Fruit fly (Drosophila melanogaster) whole organism, embryonic: Measurements from ENCODE around the gene ver.

Source experiments
- Adf1 ChIP-seq: fragments of 200-800 bp; sonication (Bioruptor generic); IDR thresholded peaks from 2 replicates; pipeline ENCODE4 v1.3.6; 2022; ENCODE audit warnings: missing biosample characterization, missing genetic modification characterization
- Aef1 ChIP-seq: fragments of 200-800 bp; sonication (Bioruptor generic); IDR thresholded peaks from 3 replicates; pipeline ENCODE4 v1.3.6; 2022; ENCODE audit warnings: missing biosample characterization, missing genetic modification characterization
- CG10321 ChIP-seq: fragments of 200-800 bp; sonication (Bioruptor generic); IDR thresholded peaks from 2 replicates; pipeline ENCODE4 v1.3.6; 2022; ENCODE audit warnings: missing biosample characterization, missing genetic modification characterization
- CG11696 ChIP-seq: fragments of 200-800 bp; sonication (Bioruptor generic); IDR thresholded peaks from 2 replicates; pipeline ENCODE4 v1.3.6; 2022; ENCODE audit warnings: missing biosample characterization, missing genetic modification characterization
- CG12769 ChIP-seq: fragments of 200-800 bp; sonication (Bioruptor generic); optimal IDR thresholded peaks from 2 replicates; lab custom pipeline; 2019; ENCODE audit warnings: missing biosample characterization, mild to moderate bottlenecking, missing genetic modification characterization, moderate library complexity
- CG14965 ChIP-seq: fragments of 200-800 bp; sonication (Bioruptor generic); optimal IDR thresholded peaks from 2 replicates; lab custom pipeline; 2016; ENCODE audit warnings: missing biosample characterization, missing genetic modification characterization, borderline replicate concordance
- CG15011 ChIP-seq: fragments of 200-800 bp; sonication (Bioruptor generic); optimal IDR thresholded peaks from 3 replicates; lab custom pipeline; 2018; ENCODE audit warnings: missing biosample characterization, mild to moderate bottlenecking, missing genetic modification characterization
- CG15073 ChIP-seq: fragments of 200-800 bp; sonication (Bioruptor generic); optimal IDR thresholded peaks from 2 replicates; lab custom pipeline; 2016; ENCODE audit warnings: missing biosample characterization, missing genetic modification characterization
- CG1529 ChIP-seq: fragments of 200-800 bp; sonication (Bioruptor generic); optimal IDR thresholded peaks from 3 replicates; lab custom pipeline; 2018; ENCODE audit warnings: missing biosample characterization, missing genetic modification characterization
- CG15696 ChIP-seq: fragments of 200-800 bp; sonication (Bioruptor generic); optimal IDR thresholded peaks from 2 replicates; lab custom pipeline; 2019; ENCODE audit warnings: missing biosample characterization, mild to moderate bottlenecking, missing genetic modification characterization, moderate library complexity
- CG1647 ChIP-seq: fragments of 200-800 bp; sonication (Bioruptor generic); optimal IDR thresholded peaks from 3 replicates; lab custom pipeline; 2016; ENCODE audit warnings: missing biosample characterization, missing genetic modification characterization
- CG17328 ChIP-seq: fragments of 200-800 bp; sonication (Bioruptor generic); IDR thresholded peaks from 2 replicates; pipeline ENCODE4 v1.3.6; 2022; ENCODE audit warnings: missing biosample characterization, missing genetic modification characterization
- CG17361 ChIP-seq: fragments of 200-800 bp; sonication (Bioruptor generic); IDR thresholded peaks from 3 replicates; pipeline ENCODE4 v1.3.6; 2022; ENCODE audit warnings: missing biosample characterization, missing genetic modification characterization
- CG17802 ChIP-seq: fragments of 200-800 bp; sonication (Bioruptor generic); optimal IDR thresholded peaks from 2 replicates; lab custom pipeline; 2018; ENCODE audit warnings: missing biosample characterization, mild to moderate bottlenecking, missing genetic modification characterization, moderate library complexity
- CG2129 ChIP-seq: fragments of 200-800 bp; sonication (Bioruptor generic); IDR thresholded peaks from 2 replicates; pipeline ENCODE4 v1.3.6; 2022; ENCODE audit warnings: missing biosample characterization, missing genetic modification characterization; ENCODE audit not compliant: partially characterized antibody
- CG2889 ChIP-seq: fragments of 200-800 bp; sonication (Bioruptor generic); IDR thresholded peaks from 3 replicates; pipeline ENCODE4 v1.3.6; 2022; ENCODE audit warnings: missing biosample characterization, missing genetic modification characterization
- CG31441 ChIP-seq: fragments of 200-800 bp; sonication (Bioruptor generic); IDR thresholded peaks from 2 replicates; pipeline ENCODE4 v1.3.6; 2022; ENCODE audit warnings: missing biosample characterization, missing genetic modification characterization
- CG4360 ChIP-seq: fragments of 200-800 bp; sonication (Bioruptor generic); IDR thresholded peaks from 2 replicates; pipeline ENCODE4 v1.3.6; 2022; ENCODE audit warnings: missing biosample characterization, missing genetic modification characterization
- CG6272 ChIP-seq: fragments of 200-800 bp; sonication (Bioruptor generic); IDR thresholded peaks from 2 replicates; pipeline ENCODE4 v1.3.6; 2022; ENCODE audit warnings: missing biosample characterization, missing genetic modification characterization
- CG7357 ChIP-seq: fragments of 200-800 bp; sonication (Bioruptor generic); IDR thresholded peaks from 3 replicates; pipeline ENCODE4 v1.3.6; 2022; ENCODE audit warnings: missing biosample characterization, missing genetic modification characterization
- CG7928 ChIP-seq: fragments of 200-800 bp; sonication (Bioruptor generic); optimal IDR thresholded peaks from 2 replicates; lab custom pipeline; 2017; ENCODE audit warnings: missing biosample characterization, mild to moderate bottlenecking, missing genetic modification characterization
- CG8765 ChIP-seq: fragments of 200-800 bp; sonication (Bioruptor generic); IDR thresholded peaks from 2 replicates; pipeline ENCODE4 v1.3.6; 2022; ENCODE audit warnings: missing biosample characterization, missing genetic modification characterization
- CG8924 ChIP-seq: fragments of 200-800 bp; optimal IDR thresholded peaks from 3 replicates; lab custom pipeline; 2019; ENCODE audit warnings: missing biosample characterization, mild to moderate bottlenecking, missing genetic modification characterization, moderate library complexity
- CG9727 ChIP-seq: fragments of 200-800 bp; sonication (Bioruptor generic); optimal IDR thresholded peaks from 3 replicates; lab custom pipeline; 2017; ENCODE audit warnings: missing biosample characterization, mild to moderate bottlenecking, missing genetic modification characterization
- D ChIP-seq, 2 experiments: fragments of 200-800 bp in 1 of 2; fragments of >200 bp in 1 of 2; sonication (Bioruptor generic) in 1 of 2; optimal IDR thresholded peaks; 2 replicates in 1 of 2; 3 replicates in 1 of 2; lab custom pipeline; 2017; ENCODE audit warnings: mild to moderate bottlenecking in 1 of 2, missing biosample characterization in 1 of 2, missing genetic modification characterization in 1 of 2, missing genetic modification reagents in 1 of 2
- Dbx ChIP-seq: fragments of 200-800 bp; sonication (Bioruptor generic); IDR thresholded peaks from 3 replicates; pipeline ENCODE4 v1.3.6; 2022; ENCODE audit warnings: missing biosample characterization, missing genetic modification characterization
- Dll ChIP-seq: fragments of 200-800 bp; sonication (Bioruptor generic); IDR thresholded peaks from 4 replicates; pipeline ENCODE4 v1.3.6; 2022; ENCODE audit warnings: missing biosample characterization, missing genetic modification characterization; ENCODE audit not compliant: partially characterized antibody
- HHEX ChIP-seq: fragments of 200-800 bp; sonication (Bioruptor generic); optimal IDR thresholded peaks from 3 replicates; lab custom pipeline; 2017; ENCODE audit warnings: missing biosample characterization, mild to moderate bottlenecking, missing genetic modification characterization, missing genetic modification reagents
- Hey ChIP-seq: fragments of 200-800 bp; sonication (Bioruptor generic); optimal IDR thresholded peaks from 3 replicates; lab custom pipeline; 2018; ENCODE audit warnings: missing biosample characterization, mild to moderate bottlenecking, missing genetic modification characterization
- PHDP ChIP-seq: fragments of 200-800 bp; sonication (Bioruptor generic); optimal IDR thresholded peaks from 3 replicates; lab custom pipeline; 2018; ENCODE audit warnings: missing biosample characterization, mild to moderate bottlenecking, missing genetic modification characterization, moderate library complexity
- Side ChIP-seq: fragments of 200-800 bp; sonication (Bioruptor generic); optimal IDR thresholded peaks from 2 replicates; lab custom pipeline; 2016; ENCODE audit warnings: missing biosample characterization, missing genetic modification characterization
- Six4 ChIP-seq: fragments of 200-800 bp; sonication (Bioruptor generic); optimal IDR thresholded peaks from 2 replicates; lab custom pipeline; 2016; ENCODE audit warnings: missing biosample characterization, missing genetic modification characterization
- Sox100B ChIP-seq: fragments of 200-800 bp; sonication (Bioruptor generic); optimal IDR thresholded peaks from 3 replicates; lab custom pipeline; 2018; ENCODE audit warnings: missing biosample characterization, mild to moderate bottlenecking, missing genetic modification characterization
- Vsx1 ChIP-seq: fragments of 200-800 bp; sonication (Bioruptor generic); optimal IDR thresholded peaks from 2 replicates; lab custom pipeline; 2017; ENCODE audit warnings: missing biosample characterization, mild to moderate bottlenecking, missing genetic modification characterization, missing genetic modification reagents
- Xrp1 ChIP-seq: fragments of 200-800 bp; sonication (Bioruptor generic); IDR thresholded peaks from 2 replicates; pipeline ENCODE4 v1.3.6; 2022; ENCODE audit warnings: missing biosample characterization, missing genetic modification characterization
- al ChIP-seq: fragments of 200-800 bp; sonication (Bioruptor generic); IDR thresholded peaks from 2 replicates; pipeline ENCODE4 v1.3.6; 2022; ENCODE audit warnings: missing biosample characterization, missing genetic modification characterization
- cas ChIP-seq: fragments of 200-800 bp; sonication (Bioruptor generic); IDR thresholded peaks from 2 replicates; pipeline ENCODE4 v1.3.6; 2022; ENCODE audit warnings: missing biosample characterization, missing genetic modification characterization
- ci ChIP-seq: fragments of 200-800 bp; sonication (Bioruptor generic); IDR thresholded peaks from 3 replicates; pipeline ENCODE4 v1.3.6; 2022; ENCODE audit warnings: missing biosample characterization, missing genetic modification characterization
- dan ChIP-seq: fragments of 200-800 bp; sonication (Bioruptor generic); IDR thresholded peaks from 2 replicates; pipeline ENCODE4 v1.3.6; 2022; ENCODE audit warnings: missing biosample characterization, missing genetic modification characterization
- danr ChIP-seq: fragments of 200-800 bp; sonication (Bioruptor generic); IDR thresholded peaks from 2 replicates; pipeline ENCODE4 v1.3.6; 2022; ENCODE audit warnings: missing biosample characterization, missing genetic modification characterization
- dmrt99B ChIP-seq: fragments of 200-800 bp; sonication (Bioruptor generic); optimal IDR thresholded peaks from 2 replicates; lab custom pipeline; 2018; ENCODE audit warnings: missing biosample characterization, mild to moderate bottlenecking, missing genetic modification characterization, moderate library complexity
- hbn ChIP-seq: fragments of 200-800 bp; sonication (Bioruptor generic); IDR thresholded peaks from 2 replicates; pipeline ENCODE4 v1.3.6; 2022; ENCODE audit warnings: missing biosample characterization, missing genetic modification characterization; ENCODE audit not compliant: partially characterized antibody
- hkb ChIP-seq, 2 experiments: fragments of 200-800 bp in 1 of 2; fragments of >200 bp in 1 of 2; sonication (Bioruptor generic) in 1 of 2; IDR thresholded peaks in 1 of 2; optimal IDR thresholded peaks in 1 of 2; 2 replicates each; pipeline versions ENCODE4 v1.3.6 to Lab custom; 2017 to 2022; ENCODE audit warnings: missing biosample characterization in 1 of 2, missing genetic modification characterization in 1 of 2
- jigr1 ChIP-seq: fragments of 200-800 bp; sonication (Bioruptor generic); IDR thresholded peaks from 3 replicates; pipeline ENCODE4 v1.3.6; 2022; ENCODE audit warnings: missing biosample characterization, missing genetic modification characterization
- nerfin-1 ChIP-seq: fragments of 200-800 bp; sonication (Bioruptor generic); optimal IDR thresholded peaks from 3 replicates; lab custom pipeline; 2019; ENCODE audit warnings: missing biosample characterization, mild to moderate bottlenecking, missing genetic modification characterization, moderate library complexity
- nerfin-2 ChIP-seq: fragments of 200-800 bp; sonication (Bioruptor generic); IDR thresholded peaks from 2 replicates; pipeline ENCODE4 v1.3.6; 2022; ENCODE audit warnings: missing biosample characterization, missing genetic modification characterization; ENCODE audit not compliant: partially characterized antibody
- psq ChIP-seq: fragments of 200-800 bp; sonication (Bioruptor generic); optimal IDR thresholded peaks from 2 replicates; lab custom pipeline; 2017; ENCODE audit warnings: missing biosample characterization, missing genetic modification characterization
- sc ChIP-seq, 3 experiments: fragments of >200 bp in 2 of 3; fragments of 200-800 bp in 1 of 3; sonication (Bioruptor generic) in 1 of 3; optimal IDR thresholded peaks; 2 replicates in 2 of 3; 3 replicates in 1 of 3; lab custom pipeline; 2017; ENCODE audit warnings: mild to moderate bottlenecking in 1 of 3, missing biosample characterization in 1 of 3, missing genetic modification characterization in 1 of 3, missing genetic modification reagents in 1 of 3
- sisA ChIP-seq: fragments of 200-800 bp; sonication (Bioruptor generic); IDR thresholded peaks from 2 replicates; pipeline ENCODE4 v1.3.6; 2022; ENCODE audit warnings: missing biosample characterization, missing genetic modification characterization
- stwl ChIP-seq: fragments of 200-800 bp; sonication (Bioruptor generic); optimal IDR thresholded peaks from 3 replicates; lab custom pipeline; 2018; ENCODE audit warnings: missing biosample characterization, mild to moderate bottlenecking, missing genetic modification characterization, moderate library complexity

The ver gene

dm6 chr3L:12551671-12552070 lies 27.9 kb downstream of the ver start (continued):
- TF ChIP-seq nerfin-1 (tag; lab: Kevin White, UChicago) (no peak), Six4 (GFP tag; lab: Kevin White, UChicago) (no peak), dan (no peak), Aef1 (GFP tag; lab: Robert Waterston, UW) (no peak), CG6272 (GFP tag; lab: Robert Waterston, UW) (no peak), CG7928 (GFP tag; lab: Kevin White, UChicago) (no peak), CG1529 (GFP tag; lab: Kevin White, UChicago) (no peak), D (optimal IDR thresholded peaks at IDR 0.05; lab: Kevin White, UChicago) (no peak), D (GFP tag; optimal IDR thresholded peaks at IDR 0.05; lab: Kevin White, UChicago) (no peak), CG17361 (GFP tag; lab: Robert Waterston, UW) (no peak), ci (GFP tag; lab: Robert Waterston, UW) (peak; percentile 67; the same call in 1 of the 3 replicates), hkb (optimal IDR thresholded peaks at IDR 0.05; lab: Kevin White, UChicago) (no peak), hkb (GFP tag; IDR thresholded peaks at IDR 0.05; lab: Robert Waterston, UW) (peak; percentile 9; the same call in 1 of the 2 replicates), CG8765 (GFP tag; lab: Robert Waterston, UW) (peak; percentile 45; the same call in 1 of the 2 replicates), CG12769 (no peak), psq (no peak), CG4360 (GFP tag; lab: Robert Waterston, UW) (no peak), CG17802 (no peak), CG10321 (no peak), CG17328 (GFP tag; lab: Robert Waterston, UW) (peak; percentile 50; the same call in 1 of the 2 replicates), Vsx1 (GFP tag; lab: Kevin White, UChicago) (no peak), CG9727 (GFP tag; lab: Kevin White, UChicago) (no peak), hbn (no peak), jigr1 (GFP tag; lab: Robert Waterston, UW) (no peak), CG1647 (GFP tag; lab: Kevin White, UChicago) (no peak), PHDP (no peak), CG15696 (tag; lab: Kevin White, UChicago) (no peak), sc (optimal IDR thresholded peaks at IDR 0.05; lab: Kevin White, UChicago) (no peak), sc (GFP tag; optimal IDR thresholded peaks at IDR 0.05; lab: Kevin White, UChicago) (no peak), CG7357 (no peak), al (no peak), cas (no peak), CG11696 (0 out of 2 replicates have a peak, but pooled peaks have one; percentile 20), Xrp1 (peak; percentile 42; the same call in 1 of the 2 replicates), Hey (tag; lab: Kevin White, UChicago) (no peak), HHEX (GFP tag; lab: Kevin White, UChicago) (no peak), CG15011 (GFP tag; lab: Kevin White, UChicago) (no peak), CG31441 (no peak), Dbx (GFP tag; lab: Robert Waterston, UW) (no peak), Dll (no peak), CG2129 (no peak), danr (GFP tag; lab: Robert Waterston, UW) (no peak), CG8924 (tag; lab: Kevin White, UChicago) (no peak), CG2889 (GFP tag; lab: Robert Waterston, UW) (no peak), Side (GFP tag; lab: Kevin White, UChicago) (no peak), dmrt99B (tag; lab: Kevin White, UChicago) (no peak), CG14965 (GFP tag; lab: Kevin White, UChicago) (no peak), CG15073 (GFP tag; lab: Kevin White, UChicago) (no peak), Adf1 (GFP tag; lab: Robert Waterston, UW) (no peak), sisA (peak; percentile 25; the same call in 1 of the 2 replicates), stwl (tag; lab: Kevin White, UChicago) (no peak), nerfin-2 (GFP tag; lab: Robert Waterston, UW) (no peak), Sox100B (GFP tag; lab: Kevin White, UChicago) (no peak)
